Worm (Caenorhabditis elegans) whole organism, L4 larva: Measurements from ENCODE around the gene anp-1.

ENCODE experiments used
- F37D6.2 ChIP-seq: sonication (generic microtip); optimal IDR thresholded peaks from 2 replicates; lab custom pipeline; 2016; ENCODE audit warnings: mild to moderate bottlenecking, missing genetic modification characterization, missing compliant biosample characterization
- F49E8.2 ChIP-seq: sonication (generic microtip); optimal IDR thresholded peaks from 2 replicates; lab custom pipeline; 2016; ENCODE audit warnings: missing compliant biosample characterization, mild to moderate bottlenecking, missing genetic modification characterization, borderline replicate concordance
- T20F7.1 ChIP-seq: fragments of 200-800 bp; sonication (Bioruptor generic); optimal IDR thresholded peaks from 2 replicates; lab custom pipeline; 2018; ENCODE audit warnings: mild to moderate bottlenecking, missing genetic modification characterization, missing compliant biosample characterization
- Y48G9A.11 ChIP-seq: fragments of 200-800 bp; sonication (Bioruptor generic); IDR thresholded peaks from 2 replicates; pipeline ENCODE4 v1.3.6; 2022; ENCODE audit warnings: missing genetic modification reagents, missing genetic modification characterization, missing compliant biosample characterization
- Y75B8A.6 ChIP-seq: fragments of 200-800 bp; sonication (Bioruptor generic); IDR thresholded peaks from 2 replicates; pipeline ENCODE4 v1.3.6; 2022; ENCODE audit warnings: missing genetic modification reagents, missing genetic modification characterization, missing compliant biosample characterization
- aha-1 ChIP-seq: fragments of 150-350 bp; peaks from one replicate; lab custom pipeline; 2014; ENCODE audit warnings: missing biosample characterization, missing genetic modification characterization
- aly-2 ChIP-seq: sonication (generic microtip); optimal IDR thresholded peaks from 2 replicates; lab custom pipeline; 2018; ENCODE audit warnings: missing biosample characterization, missing genetic modification characterization
- attf-4 ChIP-seq: sonication (generic microtip); optimal IDR thresholded peaks from 3 replicates; lab custom pipeline; 2017; ENCODE audit warnings: missing biosample characterization, missing genetic modification characterization
- ceh-20 ChIP-seq: fragments of 200-800 bp; sonication (Bioruptor generic); IDR thresholded peaks from 2 replicates; pipeline ENCODE4 v1.3.6; 2022; ENCODE audit warnings: missing genetic modification reagents, missing genetic modification characterization, missing compliant biosample characterization
- ceh-28 ChIP-seq: fragments of 150-350 bp; optimal IDR thresholded peaks from 2 replicates; lab custom pipeline; 2014; ENCODE audit warnings: missing biosample characterization, missing genetic modification reagents, missing genetic modification characterization
- ceh-32 ChIP-seq: sonication (generic microtip); optimal IDR thresholded peaks from 2 replicates; lab custom pipeline; 2016; ENCODE audit warnings: mild to moderate bottlenecking, missing genetic modification characterization, missing compliant biosample characterization; ENCODE audit not compliant: poor library complexity
- cey-2 ChIP-seq: sonication (generic microtip); optimal IDR thresholded peaks from 3 replicates; lab custom pipeline; 2017; ENCODE audit warnings: missing genetic modification characterization, mild to moderate bottlenecking, missing compliant biosample characterization, antibody characterized with exemption, borderline replicate concordance; ENCODE audit not compliant: insufficient read depth
- daf-16 ChIP-seq, 3 experiments: sonication (generic microtip); optimal IDR thresholded peaks; 2 replicates each; lab custom pipeline; 2016 to 2017; ENCODE audit warnings: missing genetic modification characterization in 3 of 3, missing genetic modification reagents in 3 of 3, mild to moderate bottlenecking in 2 of 3, missing compliant biosample characterization in 2 of 3, missing biosample characterization in 1 of 3, moderate library complexity in 1 of 3
- dmd-6 ChIP-seq: fragments of 200-800 bp; sonication (Bioruptor generic); IDR thresholded peaks from 2 replicates; pipeline ENCODE4 v1.3.6; 2022; ENCODE audit warnings: missing genetic modification reagents, missing genetic modification characterization, missing compliant biosample characterization
- dmd-9 ChIP-seq: fragments of 200-800 bp; sonication (Bioruptor generic); IDR thresholded peaks from 2 replicates; pipeline ENCODE4 v1.3.6; 2022; ENCODE audit warnings: missing genetic modification reagents, missing genetic modification characterization, missing compliant biosample characterization
- dve-1 ChIP-seq: sonication (generic microtip); optimal IDR thresholded peaks from 2 replicates; lab custom pipeline; 2017; ENCODE audit warnings: antibody characterized with exemption, mild to moderate bottlenecking, missing genetic modification characterization, missing compliant biosample characterization; ENCODE audit not compliant: insufficient read depth
- egl-43 ChIP-seq: fragments of 200-800 bp; sonication (Bioruptor generic); IDR thresholded peaks from 2 replicates; pipeline ENCODE4 v1.3.6; 2022; ENCODE audit warnings: missing genetic modification reagents, missing genetic modification characterization, missing compliant biosample characterization
- hif-1 ChIP-seq, 2 experiments: sonication (generic microtip); optimal IDR thresholded peaks; 2 replicates each; lab custom pipeline; 2016 to 2017; ENCODE audit warnings: missing compliant biosample characterization in 2 of 2, missing genetic modification characterization in 2 of 2, missing genetic modification reagents in 2 of 2, missing genotype in 2 of 2, mild to moderate bottlenecking in 1 of 2
- hlh-11 ChIP-seq: fragments of 200-800 bp; sonication (Bioruptor generic); optimal IDR thresholded peaks from 2 replicates; lab custom pipeline; 2018; ENCODE audit warnings: mild to moderate bottlenecking, missing genetic modification characterization, missing compliant biosample characterization
- hlh-30 ChIP-seq: sonication (generic microtip); optimal IDR thresholded peaks from 2 replicates; lab custom pipeline; 2017; ENCODE audit warnings: antibody characterized with exemption, mild to moderate bottlenecking, missing genetic modification characterization, missing compliant biosample characterization; ENCODE audit not compliant: insufficient read depth
- hmg-1.1 ChIP-seq: fragments of 200-800 bp; sonication (Bioruptor generic); IDR thresholded peaks from 2 replicates; pipeline ENCODE4 v1.3.6; 2022; ENCODE audit warnings: missing genetic modification reagents, missing genetic modification characterization, missing compliant biosample characterization
- jun-1 ChIP-seq: fragments of 150-350 bp; optimal IDR thresholded peaks from 2 replicates; lab custom pipeline; 2014; ENCODE audit warnings: missing biosample characterization, missing genetic modification reagents, missing genetic modification characterization
- lin-1 ChIP-seq: fragments of 200-800 bp; sonication (Bioruptor generic); IDR thresholded peaks from 2 replicates; pipeline ENCODE4 v1.3.6; 2022; ENCODE audit warnings: missing genetic modification reagents, missing genetic modification characterization, missing compliant biosample characterization
- lir-3 ChIP-seq: sonication (generic microtip); optimal IDR thresholded peaks from 2 replicates; lab custom pipeline; 2016; ENCODE audit warnings: mild to moderate bottlenecking, missing genetic modification characterization, missing compliant biosample characterization
- mdl-1 ChIP-seq, 2 experiments: fragments of 150-350 bp in 1 of 2; sonication (generic microtip) in 1 of 2; optimal IDR thresholded peaks; 2 replicates each; lab custom pipeline; 2014 to 2017; ENCODE audit warnings: missing biosample characterization in 2 of 2, missing genetic modification characterization in 2 of 2
- mep-1 ChIP-seq: fragments of 150-350 bp; sonication (generic microtip); optimal IDR thresholded peaks from 3 replicates; lab custom pipeline; 2014; ENCODE audit warnings: missing biosample characterization, missing genetic modification characterization
- mxl-3 ChIP-seq: fragments of 200-800 bp; sonication (Bioruptor generic); optimal IDR thresholded peaks from 2 replicates; lab custom pipeline; 2018; ENCODE audit warnings: mild to moderate bottlenecking, missing genetic modification characterization, missing compliant biosample characterization
- nhr-10 ChIP-seq: fragments of 150-350 bp; optimal IDR thresholded peaks from 2 replicates; lab custom pipeline; 2014; ENCODE audit warnings: missing biosample characterization, missing genetic modification characterization
- nhr-28 ChIP-seq: fragments of 150-350 bp; optimal IDR thresholded peaks from 2 replicates; lab custom pipeline; 2014; ENCODE audit warnings: missing biosample characterization, missing genetic modification characterization
- nhr-6 ChIP-seq: fragments of 150-350 bp; optimal IDR thresholded peaks from 2 replicates; lab custom pipeline; 2014; ENCODE audit warnings: missing biosample characterization, missing genetic modification characterization
- pqm-1 ChIP-seq: sonication (generic microtip); optimal IDR thresholded peaks from 2 replicates; lab custom pipeline; 2017; ENCODE audit warnings: missing biosample characterization, missing genetic modification characterization
- rbr-2 ChIP-seq: sonication (generic microtip); optimal IDR thresholded peaks from 2 replicates; lab custom pipeline; 2016; ENCODE audit warnings: missing genotype, missing genetic modification characterization, missing compliant biosample characterization
- sdz-12 ChIP-seq: fragments of 200-800 bp; sonication (Bioruptor generic); optimal IDR thresholded peaks from 2 replicates; lab custom pipeline; 2018; ENCODE audit warnings: mild to moderate bottlenecking, missing genetic modification characterization, missing compliant biosample characterization
- skn-1 ChIP-seq: fragments of 150-350 bp; optimal IDR thresholded peaks from 2 replicates; lab custom pipeline; 2014; ENCODE audit warnings: missing biosample characterization, missing genetic modification characterization
- unc-130 ChIP-seq: sonication (generic microtip); optimal IDR thresholded peaks from 2 replicates; lab custom pipeline; 2016; ENCODE audit warnings: missing genetic modification reagents, missing genetic modification characterization, missing compliant biosample characterization
- unc-62 ChIP-seq, 3 experiments: fragments of 150-350 bp in 1 of 3; sonication (generic microtip); optimal IDR thresholded peaks in 2 of 3; peaks in 1 of 3; 1 replicate in 1 of 3; 2 replicates in 2 of 3; lab custom pipeline; 2014 to 2017; ENCODE audit warnings: missing biosample characterization in 3 of 3, missing genetic modification characterization in 3 of 3, missing genetic modification reagents in 3 of 3, missing genotype in 1 of 3
- zfp-2 ChIP-seq: sonication (generic microtip); optimal IDR thresholded peaks from 2 replicates; lab custom pipeline; 2016; ENCODE audit warnings: mild to moderate bottlenecking, missing genetic modification characterization, missing compliant biosample characterization
- ztf-11 ChIP-seq: fragments of 150-350 bp; optimal IDR thresholded peaks from 2 replicates; lab custom pipeline; 2014; ENCODE audit warnings: missing biosample characterization, missing genetic modification characterization
- ztf-7 ChIP-seq: fragments of 150-350 bp; optimal IDR thresholded peaks from 2 replicates; lab custom pipeline; 2014; ENCODE audit warnings: missing biosample characterization, missing genetic modification characterization

Gene anp-1

ce11 chrV:12876708-12877107 is 17.5 kb downstream of the anp-1 start:
- TF ChIP-seq jun-1 (no peak), F49E8.2 (tag; lab: Kevin White, UChicago) (no peak), dmd-6 (GFP tag; lab: Robert Waterston, UW) (peak; percentile 52), ceh-20 (GFP tag; lab: Robert Waterston, UW) (no peak), mep-1 (tag; lab: Kevin White, UChicago) (no peak), hlh-30 (tag; lab: Kevin White, UChicago) (peak; percentile 60), skn-1 (no peak), Y48G9A.11 (GFP tag; lab: Robert Waterston, UW) (no peak), unc-62 (GFP tag; optimal IDR thresholded peaks at IDR 0.05 in 1 of 2; lab: Kevin White, UChicago) (no peak), unc-62 (tag; optimal IDR thresholded peaks at IDR 0.05; lab: Kevin White, UChicago) (no peak), F37D6.2 (tag; lab: Kevin White, UChicago) (no peak), dmd-9 (GFP tag; lab: Robert Waterston, UW) (no peak), Y75B8A.6 (GFP tag; lab: Robert Waterston, UW) (no peak), zfp-2 (tag; lab: Kevin White, UChicago) (no peak), nhr-28 (tag; lab: Kevin White, UChicago) (peak; percentile 69), hlh-11 (tag; lab: Kevin White, UChicago) (peak; percentile 59), hif-1 (tag; optimal IDR thresholded peaks at IDR 0.05; lab: Kevin White, UChicago) (no peak), daf-16 (GFP tag; optimal IDR thresholded peaks at IDR 0.05; lab: Kevin White, UChicago) (no peak), daf-16 (tag; optimal IDR thresholded peaks at IDR 0.05; lab: Kevin White, UChicago) (peak; percentile 84), ceh-32 (tag; lab: Kevin White, UChicago) (no peak), egl-43 (GFP tag; lab: Robert Waterston, UW) (no peak), pqm-1 (peak; percentile 38), cey-2 (tag; lab: Kevin White, UChicago) (no peak), unc-130 (GFP tag; lab: Kevin White, UChicago) (no peak), aha-1 (tag; lab: Kevin White, UChicago) (peak; percentile 35), ceh-28 (tag; lab: Kevin White, UChicago) (no peak), dve-1 (tag; lab: Kevin White, UChicago) (peak; percentile 46), rbr-2 (tag; lab: Kevin White, UChicago) (no peak), attf-4 (no peak), ztf-7 (tag; lab: Kevin White, UChicago) (no peak), mdl-1 (tag; optimal IDR thresholded peaks at IDR 0.05; lab: Kevin White, UChicago) (peak in 1 of 2 experiments; percentile 20), T20F7.1 (no peak), nhr-10 (tag; lab: Kevin White, UChicago) (no peak), lir-3 (no peak), lin-1 (0 out of 2 replicates have a peak, but pooled peaks have one; percentile 29), hmg-1.1 (no peak)

DNA sequence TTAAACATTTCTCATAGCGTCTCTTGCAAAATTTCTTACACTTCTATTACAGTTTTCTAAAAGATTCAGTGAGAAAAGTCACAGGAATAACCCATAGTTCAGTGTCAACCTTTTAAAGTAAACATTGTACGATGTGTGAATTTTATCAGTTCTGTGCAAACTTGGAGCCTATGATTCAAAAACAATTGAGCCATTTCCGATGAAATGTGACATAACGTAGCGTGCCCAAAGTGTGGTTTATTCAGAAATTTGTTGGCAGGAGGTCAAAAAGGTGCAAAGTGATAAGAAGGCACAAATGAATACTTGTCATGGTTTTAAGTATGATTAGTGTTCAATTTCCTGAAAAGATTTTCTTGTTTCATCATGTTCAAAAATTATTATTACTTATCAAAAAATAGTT is 18.3 kb downstream of the anp-1 start:
- no peak for TF ChIP-seq ceh-28 (tag; lab: Kevin White, UChicago)
- TF ChIP-seq dmd-6 (GFP tag; lab: Robert Waterston, UW) = peak; percentile 48; the same call in 1 of the 2 replicates
- TF ChIP-seq pqm-1 = peak; percentile 52
- TF ChIP-seq ztf-11 (tag; lab: Kevin White, UChicago) = no peak
- TF ChIP-seq nhr-6 (tag; lab: Kevin White, UChicago) = peak; percentile 7
- TF ChIP-seq sdz-12 (GFP tag; lab: Kevin White, UChicago) = no peak

DNA sequence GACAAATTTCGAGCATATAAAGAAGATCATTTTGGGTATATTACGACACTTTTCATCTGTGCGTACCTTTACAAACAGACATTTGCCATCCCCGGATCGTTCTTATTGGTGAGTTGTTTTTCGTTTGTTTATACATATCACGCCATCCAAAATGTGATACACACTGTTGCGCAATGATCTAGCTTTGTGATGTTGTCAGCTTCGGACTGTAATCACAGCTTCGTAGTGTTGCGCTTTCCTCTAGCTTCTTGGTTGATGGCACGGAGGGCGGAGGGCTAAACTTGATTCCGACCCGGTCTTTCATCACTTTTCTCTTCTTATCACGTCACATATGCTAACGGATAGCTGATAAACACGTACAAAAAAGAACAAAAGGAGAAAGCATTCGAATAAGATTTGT is 20.1 kb downstream of the anp-1 start:
- TF ChIP-seq dve-1 (tag; lab: Kevin White, UChicago) (no peak), mxl-3 (GFP tag; lab: Kevin White, UChicago) (peak; percentile 51), aly-2 (tag; lab: Kevin White, UChicago) (no peak), hlh-11 (tag; lab: Kevin White, UChicago) (peak; percentile 32), nhr-28 (tag; lab: Kevin White, UChicago) (peak; percentile 39)
